Worm (Caenorhabditis elegans) whole organism, late embryonic: ENCODE results near the gene Y64G10A.7.

Source experiments
- C08G9.2 ChIP-seq: sonication (generic microtip); optimal IDR thresholded peaks from 2 replicates; lab custom pipeline; 2016; ENCODE audit warnings: mild to moderate bottlenecking, missing genetic modification characterization, moderate library complexity, missing compliant biosample characterization
- C38D4.7 ChIP-seq: fragments of 200-800 bp; sonication (Bioruptor generic); optimal IDR thresholded peaks from 2 replicates; lab custom pipeline; 2018; ENCODE audit warnings: mild to moderate bottlenecking, missing genetic modification characterization, moderate library complexity, missing compliant biosample characterization
- K09A11.1 ChIP-seq: sonication (generic microtip); optimal IDR thresholded peaks from 2 replicates; lab custom pipeline; 2017; ENCODE audit warnings: antibody characterized with exemption, mild to moderate bottlenecking, missing genetic modification characterization, missing compliant biosample characterization; ENCODE audit not compliant: insufficient read depth
- ceh-9 ChIP-seq: sonication (generic microtip); optimal IDR thresholded peaks from 2 replicates; lab custom pipeline; 2016; ENCODE audit warnings: mild to moderate bottlenecking, missing genetic modification characterization, inconsistent platforms, missing compliant biosample characterization
- hlh-30 ChIP-seq: sonication (generic microtip); optimal IDR thresholded peaks from 2 replicates; lab custom pipeline; 2017; ENCODE audit warnings: antibody characterized with exemption, missing genetic modification characterization, missing compliant biosample characterization; ENCODE audit not compliant: insufficient read depth
- rnt-1 ChIP-seq: sonication (generic microtip); optimal IDR thresholded peaks from 2 replicates; lab custom pipeline; 2016; ENCODE audit warnings: missing genetic modification characterization, missing compliant biosample characterization
- sdc-2 ChIP-seq: sonication (generic microtip); optimal IDR thresholded peaks from 2 replicates; lab custom pipeline; 2016; ENCODE audit warnings: missing genotype, missing genetic modification characterization, missing compliant biosample characterization
- unc-86 ChIP-seq: sonication (generic microtip); optimal IDR thresholded peaks from 2 replicates; lab custom pipeline; 2016; ENCODE audit warnings: missing genetic modification characterization, missing compliant biosample characterization

DNA sequence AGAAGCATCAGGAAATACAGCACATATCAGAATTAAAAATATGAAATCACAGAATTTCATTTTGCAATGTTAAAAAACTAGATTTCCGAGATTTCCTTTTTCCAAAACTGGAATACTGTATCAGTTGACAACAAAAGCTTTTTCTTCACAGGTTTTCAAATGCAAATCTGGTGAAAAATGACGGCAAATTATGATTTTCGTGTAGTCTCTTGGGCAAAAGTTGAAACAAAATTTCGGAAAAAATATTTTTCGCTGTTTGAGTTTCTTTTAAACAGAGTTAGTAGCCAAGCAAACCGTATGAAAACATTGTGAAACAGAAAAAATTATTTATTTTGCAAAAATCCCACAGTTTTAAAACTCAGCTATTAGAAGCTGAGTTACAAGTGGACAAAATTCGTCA lies 47.3 kb upstream of the Y64G10A.7 start, which contains the start of gene Y64G10A.2:
- TF ChIP-seq unc-86 (tag; lab: Kevin White, UChicago): no peak
- TF ChIP-seq sdc-2 (tag; lab: Kevin White, UChicago): no peak
- no peak for TF ChIP-seq rnt-1
- no peak for TF ChIP-seq ceh-9 (tag; lab: Kevin White, UChicago)
- TF ChIP-seq C38D4.7: no peak
- TF ChIP-seq C08G9.2 (tag; lab: Kevin White, UChicago): no peak
- no peak for TF ChIP-seq K09A11.1 (tag; lab: Kevin White, UChicago)
- no peak for TF ChIP-seq hlh-30 (tag; lab: Kevin White, UChicago)
